Worm (Caenorhabditis elegans) whole organism, young adult: ENCODE data around the gene let-767.

ENCODE experiments used
- B0336.3 ChIP-seq: fragments of 200-800 bp; sonication (Bioruptor generic); IDR thresholded peaks from 2 replicates; pipeline ENCODE4 v1.3.6; 2022; ENCODE audit warnings: missing genetic modification characterization, missing compliant biosample characterization
- F22D6.2 ChIP-seq: sonication (generic microtip); optimal IDR thresholded peaks from 2 replicates; lab custom pipeline; 2016; ENCODE audit warnings: mild to moderate bottlenecking, missing genetic modification characterization, missing compliant biosample characterization
- F33H1.4 ChIP-seq: fragments of 200-800 bp; sonication (Bioruptor generic); IDR thresholded peaks from 2 replicates; pipeline ENCODE4 v1.3.6; 2022; ENCODE audit warnings: missing genetic modification reagents, missing genetic modification characterization, missing compliant biosample characterization
- F57A8.1 ChIP-seq: fragments of 200-800 bp; sonication (Bioruptor generic); optimal IDR thresholded peaks from 2 replicates; lab custom pipeline; 2018; ENCODE audit warnings: mild to moderate bottlenecking, missing genetic modification characterization, moderate library complexity, missing compliant biosample characterization
- F57C9.4 ChIP-seq: sonication (generic microtip); optimal IDR thresholded peaks from 2 replicates; lab custom pipeline; 2017; ENCODE audit warnings: mild to moderate bottlenecking, missing genetic modification characterization, missing compliant biosample characterization
- K11D2.4 ChIP-seq: fragments of 200-800 bp; sonication (Bioruptor generic); IDR thresholded peaks from 2 replicates; pipeline ENCODE4 v1.3.6; 2022; ENCODE audit warnings: missing genetic modification reagents, missing genetic modification characterization, missing compliant biosample characterization
- T26A5.8 ChIP-seq: sonication (generic microtip); optimal IDR thresholded peaks from 2 replicates; lab custom pipeline; 2016; ENCODE audit warnings: missing genetic modification characterization, missing compliant biosample characterization
- Y53G8AR.9 ChIP-seq: fragments of 200-800 bp; sonication (Bioruptor generic); conservative IDR thresholded peaks from 2 replicates; pipeline ENCODE4 v1.3.6; 2022; ENCODE audit warnings: missing genetic modification reagents, missing genetic modification characterization, missing compliant biosample characterization
- aptf-3 ChIP-seq: fragments of 200-800 bp; sonication (Bioruptor generic); IDR thresholded peaks from 2 replicates; pipeline ENCODE4 v1.3.6; 2022; ENCODE audit warnings: missing genetic modification characterization, missing compliant biosample characterization
- attf-5 ChIP-seq: fragments of 200-800 bp; sonication (Bioruptor generic); optimal IDR thresholded peaks from 2 replicates; lab custom pipeline; 2018; ENCODE audit warnings: mild to moderate bottlenecking, missing genetic modification characterization, missing compliant biosample characterization
- attf-6 ChIP-seq: fragments of 200-800 bp; sonication (Bioruptor generic); IDR thresholded peaks from 2 replicates; pipeline ENCODE4 v1.3.6; 2022; ENCODE audit warnings: missing genetic modification reagents, missing genetic modification characterization, missing compliant biosample characterization
- bed-1 ChIP-seq: fragments of 200-800 bp; sonication (Bioruptor generic); IDR thresholded peaks from 2 replicates; pipeline ENCODE4 v1.3.6; 2022; ENCODE audit warnings: missing genetic modification reagents, missing genetic modification characterization, missing compliant biosample characterization
- bed-2 ChIP-seq: fragments of 200-800 bp; sonication (Bioruptor generic); IDR thresholded peaks from 2 replicates; pipeline ENCODE4 v1.3.6; 2022; ENCODE audit warnings: missing genetic modification reagents, missing genetic modification characterization, missing compliant biosample characterization
- ccch-3 ChIP-seq: fragments of 200-800 bp; sonication (Bioruptor generic); optimal IDR thresholded peaks from 2 replicates; lab custom pipeline; 2018; ENCODE audit warnings: mild to moderate bottlenecking, missing genetic modification characterization, missing compliant biosample characterization
- cebp-2 ChIP-seq: fragments of 200-800 bp; sonication (Bioruptor generic); IDR thresholded peaks from 2 replicates; pipeline ENCODE4 v1.3.6; 2022; ENCODE audit warnings: missing genetic modification characterization, missing compliant biosample characterization
- ceh-79 ChIP-seq: sonication (generic microtip); optimal IDR thresholded peaks from 2 replicates; lab custom pipeline; 2017; ENCODE audit warnings: mild to moderate bottlenecking, missing genetic modification characterization, missing compliant biosample characterization
- die-1 ChIP-seq: sonication (generic microtip); optimal IDR thresholded peaks from 2 replicates; lab custom pipeline; 2016; ENCODE audit warnings: missing genotype, mild to moderate bottlenecking, missing genetic modification characterization, missing compliant biosample characterization
- dox-1 ChIP-seq: fragments of 200-800 bp; sonication (Bioruptor generic); IDR thresholded peaks from 2 replicates; pipeline ENCODE4 v1.3.6; 2022; ENCODE audit warnings: missing genetic modification reagents, missing genetic modification characterization, missing compliant biosample characterization
- dpff-1 ChIP-seq: sonication (generic microtip); optimal IDR thresholded peaks from 2 replicates; lab custom pipeline; 2017; ENCODE audit warnings: mild to moderate bottlenecking, missing genetic modification characterization, missing compliant biosample characterization
- efl-1 ChIP-seq: fragments of 150-350 bp; optimal IDR thresholded peaks from 2 replicates; lab custom pipeline; 2014; ENCODE audit warnings: missing biosample characterization, missing genetic modification reagents, missing genetic modification characterization
- egl-18 ChIP-seq: fragments of 200-800 bp; sonication (Bioruptor generic); IDR thresholded peaks from 2 replicates; pipeline ENCODE4 v1.3.6; 2022; ENCODE audit warnings: missing genetic modification reagents, missing genetic modification characterization, missing compliant biosample characterization
- egl-44 ChIP-seq: fragments of 200-800 bp; sonication (Bioruptor generic); IDR thresholded peaks from 2 replicates; pipeline ENCODE4 v1.3.6; 2022; ENCODE audit warnings: missing genetic modification reagents, missing genetic modification characterization, missing compliant biosample characterization
- ets-4 ChIP-seq: fragments of 200-800 bp; sonication (Bioruptor generic); optimal IDR thresholded peaks from 2 replicates; lab custom pipeline; 2018; ENCODE audit warnings: mild to moderate bottlenecking, missing genetic modification characterization, missing compliant biosample characterization
- fkh-3 ChIP-seq: sonication (generic microtip); optimal IDR thresholded peaks from 2 replicates; lab custom pipeline; 2016; ENCODE audit warnings: mild to moderate bottlenecking, missing genetic modification characterization, missing compliant biosample characterization
- hmg-20 ChIP-seq: fragments of 200-800 bp; sonication (Bioruptor generic); IDR thresholded peaks from 2 replicates; pipeline ENCODE4 v1.3.6; 2022; ENCODE audit warnings: missing genetic modification reagents, missing genetic modification characterization, missing compliant biosample characterization
- lag-1 ChIP-seq: fragments of 200-800 bp; sonication (Bioruptor generic); IDR thresholded peaks from 2 replicates; pipeline ENCODE4 v1.3.6; 2022; ENCODE audit warnings: missing genetic modification reagents, missing genetic modification characterization, missing compliant biosample characterization
- lin-26 ChIP-seq: fragments of 200-800 bp; sonication (Bioruptor generic); IDR thresholded peaks from 2 replicates; pipeline ENCODE4 v1.3.6; 2022; ENCODE audit warnings: missing genetic modification reagents, missing genetic modification characterization, missing compliant biosample characterization
- lin-40 ChIP-seq: sonication (generic microtip); optimal IDR thresholded peaks from 2 replicates; lab custom pipeline; 2016; ENCODE audit warnings: missing genetic modification characterization, mild to moderate bottlenecking, missing compliant biosample characterization, missing genotype, missing genetic modification reagents
- lir-1 ChIP-seq: fragments of 200-800 bp; sonication (Bioruptor generic); conservative IDR thresholded peaks from 2 replicates; pipeline ENCODE4 v1.3.6; 2022; ENCODE audit warnings: missing genetic modification reagents, missing genetic modification characterization, missing compliant biosample characterization
- lsl-1 ChIP-seq: fragments of 200-800 bp; sonication (Bioruptor generic); optimal IDR thresholded peaks from 2 replicates; lab custom pipeline; 2018; ENCODE audit warnings: mild to moderate bottlenecking, missing genetic modification characterization, moderate library complexity, missing compliant biosample characterization
- madf-6 ChIP-seq: fragments of 200-800 bp; sonication (Bioruptor generic); IDR thresholded peaks from 2 replicates; pipeline ENCODE4 v1.3.6; 2022; ENCODE audit warnings: missing genetic modification reagents, missing genetic modification characterization, missing compliant biosample characterization
- mel-28 ChIP-seq: sonication (generic microtip); optimal IDR thresholded peaks from 2 replicates; lab custom pipeline; 2016; ENCODE audit warnings: borderline replicate concordance, mild to moderate bottlenecking, missing genetic modification characterization, missing compliant biosample characterization
- mxl-1 ChIP-seq: sonication (generic microtip); optimal IDR thresholded peaks from 2 replicates; lab custom pipeline; 2016; ENCODE audit warnings: missing genetic modification characterization, missing compliant biosample characterization
- nfya-2 ChIP-seq: fragments of 200-800 bp; sonication (Bioruptor generic); IDR thresholded peaks from 2 replicates; pipeline ENCODE4 v1.3.6; 2022; ENCODE audit warnings: missing genetic modification reagents, missing genetic modification characterization, missing compliant biosample characterization
- nfyb-1 ChIP-seq: fragments of 200-800 bp; sonication (Bioruptor generic); IDR thresholded peaks from 2 replicates; pipeline ENCODE4 v1.3.6; 2022; ENCODE audit warnings: missing genetic modification reagents, missing genetic modification characterization, missing compliant biosample characterization
- nhr-80 ChIP-seq: sonication (generic microtip); optimal IDR thresholded peaks from 2 replicates; lab custom pipeline; 2016; ENCODE audit warnings: missing genetic modification characterization, missing compliant biosample characterization
- nhr-90 ChIP-seq: sonication (generic microtip); optimal IDR thresholded peaks from 2 replicates; lab custom pipeline; 2016; ENCODE audit warnings: missing genotype, mild to moderate bottlenecking, missing genetic modification characterization, missing compliant biosample characterization
- pha-4 ChIP-seq: fragments of 150-350 bp; sonication (generic microtip); optimal IDR thresholded peaks from 2 replicates; lab custom pipeline; 2014; ENCODE audit warnings: missing biosample characterization, missing genetic modification reagents, missing genetic modification characterization
- snpc-1.3 ChIP-seq: sonication (generic microtip); optimal IDR thresholded peaks from 2 replicates; lab custom pipeline; 2017; ENCODE audit warnings: missing genetic modification characterization, mild to moderate bottlenecking, missing compliant biosample characterization, antibody characterized with exemption, moderate library complexity, missing genotype, missing genetic modification reagents; ENCODE audit not compliant: insufficient read depth
- snpc-4 ChIP-seq, 5 experiments: fragments of 150-350 bp in 1 of 5; sonication (generic microtip) in 4 of 5; optimal IDR thresholded peaks; 2 replicates each; lab custom pipeline; 2014 to 2018; ENCODE audit warnings: missing genetic modification characterization in 5 of 5, missing biosample characterization in 3 of 5, antibody characterized with exemption in 2 of 5, mild to moderate bottlenecking in 2 of 5, missing compliant biosample characterization in 2 of 5, missing genotype in 2 of 5, moderate library complexity in 2 of 5, missing genetic modification reagents in 1 of 5
- somi-1 ChIP-seq: fragments of 200-800 bp; sonication (Bioruptor generic); optimal IDR thresholded peaks from 2 replicates; lab custom pipeline; 2018; ENCODE audit warnings: mild to moderate bottlenecking, missing genetic modification characterization, missing compliant biosample characterization
- sptf-2 ChIP-seq: fragments of 200-800 bp; sonication (Bioruptor generic); optimal IDR thresholded peaks from 2 replicates; lab custom pipeline; 2018; ENCODE audit warnings: mild to moderate bottlenecking, missing genetic modification characterization, missing compliant biosample characterization
- tbx-9 ChIP-seq: sonication (generic microtip); optimal IDR thresholded peaks from 2 replicates; lab custom pipeline; 2016; ENCODE audit warnings: borderline replicate concordance, missing genetic modification characterization, inconsistent platforms, missing compliant biosample characterization
- unc-130 ChIP-seq: sonication (generic microtip); optimal IDR thresholded peaks from 2 replicates; lab custom pipeline; 2016; ENCODE audit warnings: missing genetic modification reagents, missing genetic modification characterization, missing compliant biosample characterization
- ztf-18 ChIP-seq: sonication (generic microtip); optimal IDR thresholded peaks from 2 replicates; lab custom pipeline; 2016; ENCODE audit warnings: missing genotype, mild to moderate bottlenecking, missing genetic modification characterization, missing compliant biosample characterization
- ztf-25 ChIP-seq: fragments of 200-800 bp; sonication (Bioruptor generic); IDR thresholded peaks from 2 replicates; pipeline ENCODE4 v1.3.6; 2022; ENCODE audit warnings: missing genetic modification reagents, missing genetic modification characterization, missing compliant biosample characterization
- ztf-26 ChIP-seq: sonication (generic microtip); optimal IDR thresholded peaks from 2 replicates; lab custom pipeline; 2017; ENCODE audit warnings: missing genetic modification characterization, missing compliant biosample characterization

Gene let-767

ce11 chrIII:6345968-6346498 lies 6.3 kb upstream of the let-767 start, which contains the start of the genes trmt-10C.2 and C56G2.22:
trmt-10C.2 (plus strand) TSS chrIII:6346281.
C56G2.22 (plus strand) TSS chrIII:6346448.
- TF ChIP-seq nhr-80 (tag; lab: Kevin White, UChicago) = peak; percentile 23
- TF ChIP-seq bed-1 = no peak
- TF ChIP-seq Y53G8AR.9 (GFP tag; lab: Robert Waterston, UW) = 0 out of 2 replicates have a peak, but pooled peaks have one; percentile 49

- 0 out of 2 replicates have a peak, but pooled peaks have one; percentile 38 for TF ChIP-seq nfyb-1 (GFP tag; lab: Robert Waterston, UW)
- no peak for TF ChIP-seq T26A5.8
- TF ChIP-seq B0336.3 (GFP tag; lab: Robert Waterston, UW) = peak; percentile 71; the same call in 1 of the 2 replicates
- peak; percentile 92 for TF ChIP-seq lsl-1 (GFP tag; lab: Kevin White, UChicago)
- no peak for TF ChIP-seq K11D2.4
- no peak for TF ChIP-seq mel-28 (tag; lab: Kevin White, UChicago)
- TF ChIP-seq F57A8.1 (GFP tag; lab: Kevin White, UChicago) = no peak
- TF ChIP-seq efl-1 (GFP tag; lab: Kevin White, UChicago) = peak; percentile 54
- no peak for TF ChIP-seq mxl-1 (tag; lab: Kevin White, UChicago)
- TF ChIP-seq die-1 = no peak
- no peak for TF ChIP-seq unc-130 (GFP tag; lab: Kevin White, UChicago)
- TF ChIP-seq F22D6.2 (tag; lab: Kevin White, UChicago) = no peak
- TF ChIP-seq ets-4 = no peak
- no peak for TF ChIP-seq bed-1
- no peak for TF ChIP-seq tbx-9
- TF ChIP-seq sptf-2 = no peak
- no peak for TF ChIP-seq somi-1 (GFP tag; lab: Kevin White, UChicago)
- peak; percentile 61 for TF ChIP-seq F33H1.4 (GFP tag; lab: Robert Waterston, UW)
- no peak for TF ChIP-seq aptf-3 (GFP tag; lab: Robert Waterston, UW)
- TF ChIP-seq lin-40 (tag; lab: Kevin White, UChicago) = peak; percentile 76
- no peak for TF ChIP-seq egl-44 (GFP tag; lab: Robert Waterston, UW)
- no peak for TF ChIP-seq ztf-25
- no peak for TF ChIP-seq ccch-3 (GFP tag; lab: Kevin White, UChicago)
- no peak for TF ChIP-seq cebp-2 (GFP tag; lab: Robert Waterston, UW)
- TF ChIP-seq hmg-20 = no peak
- no peak for TF ChIP-seq nhr-90
- TF ChIP-seq lin-26 (GFP tag; lab: Robert Waterston, UW) = no peak
- no peak for TF ChIP-seq lag-1 (GFP tag; lab: Robert Waterston, UW)
- TF ChIP-seq lir-1 (GFP tag; lab: Robert Waterston, UW) = peak; percentile 57; the same call in 1 of the 2 replicates
- no peak for TF ChIP-seq snpc-1.3 (tag; lab: Kevin White, UChicago)
- no peak for TF ChIP-seq nfya-2 (GFP tag; lab: Robert Waterston, UW)
- peak; percentile 13 for TF ChIP-seq ztf-26 (tag; lab: Kevin White, UChicago)
- TF ChIP-seq attf-6 (GFP tag; lab: Robert Waterston, UW) = no peak
- no peak for TF ChIP-seq pha-4 (tag; lab: Kevin White, UChicago)
- TF ChIP-seq attf-5 = peak; percentile 76
- no peak for TF ChIP-seq egl-18 (GFP tag; lab: Robert Waterston, UW)
- no peak for TF ChIP-seq snpc-4 (GFP tag; optimal IDR thresholded peaks at IDR 0.05; lab: Kevin White, UChicago)
- peak in 3 of 4 experiments; percentile 52 to 81 (median 62) for TF ChIP-seq snpc-4 (tag; optimal IDR thresholded peaks at IDR 0.05; lab: Kevin White, UChicago)
- no peak for TF ChIP-seq dpff-1
- no peak for TF ChIP-seq bed-2 (GFP tag; lab: Robert Waterston, UW)
- peak; percentile 83 for TF ChIP-seq madf-6 (GFP tag; lab: Robert Waterston, UW)
- TF ChIP-seq dox-1 (GFP tag; lab: Robert Waterston, UW) = peak; percentile 84
- no peak for TF ChIP-seq fkh-3 (tag; lab: Kevin White, UChicago)
- TF ChIP-seq ztf-18 (tag; lab: Kevin White, UChicago) = peak; percentile 38
- no peak for TF ChIP-seq ceh-79
- TF ChIP-seq F57C9.4 (tag; lab: Kevin White, UChicago) = no peak
These were observed 5.0 kb upstream of the let-767 start for ce11 chrIII:6344737-6345136.
